Worm (Caenorhabditis elegans): ENCODE measurements around the gene pap-2.

- no peak for TF ChIP-seq med-1 (GFP tag; optimal IDR thresholded peaks at IDR 0.05; ENCODE audit: insufficient read depth)
- TF ChIP-seq flt-1 (GFP tag; IDR thresholded peaks at IDR 0.05), result no peak
- no peak for TF ChIP-seq tab-1 (GFP tag; IDR thresholded peaks at IDR 0.05)
- TF ChIP-seq klf-2 (GFP tag; conservative IDR thresholded peaks at IDR 0.05), result no peak
- no peak for TF ChIP-seq T22C8.4 (GFP tag; IDR thresholded peaks at IDR 0.05)
- TF ChIP-seq ref-1 (GFP tag; conservative IDR thresholded peaks at IDR 0.05), result no peak
- TF ChIP-seq cog-1 (tag; optimal IDR thresholded peaks at IDR 0.05), result no peak
- TF ChIP-seq ztf-29 (GFP tag; IDR thresholded peaks at IDR 0.05), result no peak
- no peak for TF ChIP-seq ztf-23 (GFP tag; IDR thresholded peaks at IDR 0.05)
Measured at ce11 chrII:9575670-9576069, 33.5 kb downstream of the pap-2 start, which contains the start of gene exc-7.

Measured in whole organism, midembryonic.